Worm (Caenorhabditis elegans): ENCODE measurements around the gene try-10.
A peak's percentile ranks its signal among the peaks of the same experiment; 100 is the strongest.

The try-10 gene

DNA sequence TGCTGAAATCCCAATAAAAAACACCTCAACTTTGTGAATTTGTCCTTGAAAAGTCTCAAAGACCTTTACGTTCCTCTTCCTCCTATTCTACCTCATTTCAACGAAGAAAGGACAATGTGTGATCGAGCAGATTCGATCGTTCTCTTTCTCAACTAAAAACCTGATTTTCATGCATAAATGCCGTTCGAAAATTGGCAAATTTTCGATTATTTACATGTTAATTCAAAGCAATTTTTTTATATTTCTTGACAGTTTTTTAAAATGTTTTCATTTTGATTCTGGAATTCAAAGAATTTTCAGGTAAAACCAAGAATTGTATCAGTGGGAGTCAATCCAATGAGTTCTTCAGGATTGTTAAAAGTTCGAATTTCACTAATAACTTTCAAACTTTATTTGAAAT, 44.5 kb downstream of the try-10 start, which contains the start of gene lin-46:
Gene lin-46 (plus strand): TSS at position 301 of the 400 bp plus-strand sequence.
- TF ChIP-seq elt-2 (tag; optimal IDR thresholded peaks at IDR 0.05) (no peak), nhr-25 (tag; optimal IDR thresholded peaks at IDR 0.05) (peak; percentile 67)

DNA sequence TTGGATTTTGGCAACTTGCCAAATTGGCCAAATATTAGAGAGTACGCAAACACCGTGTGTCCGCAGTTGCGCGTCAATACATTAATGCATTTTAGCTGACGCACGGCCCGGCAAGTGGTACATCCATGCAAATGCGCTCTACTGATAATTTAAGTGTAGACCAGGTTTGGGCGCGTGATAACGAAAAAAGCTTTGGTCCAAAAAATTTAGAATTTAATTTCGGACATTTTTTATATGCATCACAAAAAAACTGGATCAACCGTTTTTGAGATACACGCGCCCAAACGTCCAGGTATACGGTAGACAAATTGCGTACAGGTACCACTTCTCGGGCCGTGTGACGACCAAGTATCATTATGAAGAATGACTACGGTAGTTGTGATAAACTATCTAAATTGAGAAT, 45.1 kb downstream of the try-10 start, which contains the start of gene R186.8:
Gene R186.8 (minus strand): TSS at position 58 of the 403 bp plus-strand sequence.
- TF ChIP-seq hmg-11 (tag; optimal IDR thresholded peaks at IDR 0.05) (peak; percentile 68), nfya-1 (tag; optimal IDR thresholded peaks at IDR 0.05; ENCODE audit: insufficient read depth) (peak; percentile 66), nhr-43 (tag; optimal IDR thresholded peaks at IDR 0.05; ENCODE audit: poor library complexity, severe bottlenecking) (peak; percentile 19), pha-4 (tag; optimal IDR thresholded peaks at IDR 0.05) (peak; percentile 40), nhr-25 (tag; optimal IDR thresholded peaks at IDR 0.05) (peak; percentile 23), snpc-4 (tag; optimal IDR thresholded peaks at IDR 0.05) (peak; percentile 24), pqm-1 (tag; optimal IDR thresholded peaks at IDR 0.05) (peak; percentile 2), lsy-12 (tag; optimal IDR thresholded peaks at IDR 0.05) (peak; percentile 58), tbx-2 (tag; optimal IDR thresholded peaks at IDR 0.05) (peak; percentile 5), lin-15B (tag; optimal IDR thresholded peaks at IDR 0.05) (peak; percentile 75), elt-2 (tag; optimal IDR thresholded peaks at IDR 0.05) (peak; percentile 65)

DNA sequence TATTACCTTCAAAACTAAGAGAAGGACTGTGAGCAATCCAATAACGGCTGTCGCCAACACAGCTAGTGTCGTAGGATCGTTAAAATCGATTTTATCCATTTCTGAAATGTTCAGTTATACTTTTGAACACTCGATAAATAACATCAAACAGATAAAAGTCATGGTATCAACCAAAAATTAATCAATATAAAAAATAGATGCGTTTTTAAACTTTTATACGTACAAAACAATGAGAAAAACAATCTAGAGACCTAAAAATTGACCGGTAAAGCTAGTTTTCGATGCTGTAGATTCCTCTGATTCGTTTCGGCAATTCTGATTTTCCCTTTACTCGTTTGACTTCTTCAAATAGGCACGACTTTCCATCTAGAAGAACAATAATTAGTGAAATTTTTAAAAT, 45.9 kb downstream of the try-10 start, which contains the start of gene R186.3:
Gene R186.3 (minus strand): TSS at position 101 of the 400 bp plus-strand sequence.
- no peak for TF ChIP-seq egl-27 (tag; optimal IDR thresholded peaks at IDR 0.05)
- no peak for TF ChIP-seq elt-3 (tag; optimal IDR thresholded peaks at IDR 0.05)
- TF ChIP-seq lin-39 (tag; optimal IDR thresholded peaks at IDR 0.05): no peak
- no peak for TF ChIP-seq ZK546.5 (tag; optimal IDR thresholded peaks at IDR 0.05)
- no peak for TF ChIP-seq ceh-28 (tag; optimal IDR thresholded peaks at IDR 0.05)
- no peak for TF ChIP-seq tbx-2 (tag; optimal IDR thresholded peaks at IDR 0.05)
- TF ChIP-seq fkh-10 (GFP tag; optimal IDR thresholded peaks at IDR 0.05): no peak
- no peak for TF ChIP-seq nhr-43 (tag; optimal IDR thresholded peaks at IDR 0.05; ENCODE audit: poor library complexity, severe bottlenecking)
- TF ChIP-seq elt-2 (tag; optimal IDR thresholded peaks at IDR 0.05): no peak
- TF ChIP-seq daf-12 (tag; optimal IDR thresholded peaks at IDR 0.05): no peak
- no peak for TF ChIP-seq skn-1 (tag; optimal IDR thresholded peaks at IDR 0.05)
- no peak for TF ChIP-seq ama-1 (optimal IDR thresholded peaks at IDR 0.05)
- TF ChIP-seq egl-5 (tag; optimal IDR thresholded peaks at IDR 0.05): no peak
- TF ChIP-seq ceh-82 (tag; optimal IDR thresholded peaks at IDR 0.05): no peak
- TF ChIP-seq pqm-1 (tag; optimal IDR thresholded peaks at IDR 0.05): no peak
- no peak for TF ChIP-seq lsy-12 (tag; optimal IDR thresholded peaks at IDR 0.05)

DNA sequence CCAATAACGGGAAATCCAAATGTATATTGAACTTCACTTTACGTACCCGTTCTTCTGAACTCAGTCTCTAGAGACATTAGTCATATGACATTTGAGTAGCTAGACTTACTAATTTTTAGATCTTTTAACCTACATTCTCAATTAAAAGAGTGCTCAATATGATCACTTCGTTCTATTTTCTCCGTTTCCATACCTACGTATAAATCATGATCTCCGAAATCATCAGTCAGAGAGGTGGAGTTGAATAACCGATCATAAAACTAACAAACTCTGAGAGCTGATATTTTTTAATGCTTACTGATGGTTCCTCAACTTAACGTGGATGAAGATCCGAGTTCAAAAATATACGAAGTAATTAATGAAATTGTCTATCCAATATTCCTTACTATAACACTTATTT, 49.0 kb downstream of the try-10 start, which contains the start of gene srd-35:
Gene srd-35 (plus strand): TSS at position 301 of the 400 bp plus-strand sequence.
- TF ChIP-seq nhr-23 (tag; optimal IDR thresholded peaks at IDR 0.05) (no peak), unc-62 (GFP tag; optimal IDR thresholded peaks at IDR 0.05) (no peak), fos-1 (tag; optimal IDR thresholded peaks at IDR 0.05) (no peak), egl-27 (tag; optimal IDR thresholded peaks at IDR 0.05) (no peak), ceh-28 (tag; optimal IDR thresholded peaks at IDR 0.05) (no peak), nhr-11 (tag; optimal IDR thresholded peaks at IDR 0.05) (no peak), skn-1 (tag; optimal IDR thresholded peaks at IDR 0.05) (no peak), aly-2 (tag; optimal IDR thresholded peaks at IDR 0.05) (no peak), eor-1 (tag; optimal IDR thresholded peaks at IDR 0.05) (no peak), nhr-25 (tag; optimal IDR thresholded peaks at IDR 0.05) (no peak), daf-12 (tag; optimal IDR thresholded peaks at IDR 0.05) (no peak), jun-1 (tag; optimal IDR thresholded peaks at IDR 0.05) (no peak), nhr-67 (tag; optimal IDR thresholded peaks at IDR 0.05) (no peak)

DNA sequence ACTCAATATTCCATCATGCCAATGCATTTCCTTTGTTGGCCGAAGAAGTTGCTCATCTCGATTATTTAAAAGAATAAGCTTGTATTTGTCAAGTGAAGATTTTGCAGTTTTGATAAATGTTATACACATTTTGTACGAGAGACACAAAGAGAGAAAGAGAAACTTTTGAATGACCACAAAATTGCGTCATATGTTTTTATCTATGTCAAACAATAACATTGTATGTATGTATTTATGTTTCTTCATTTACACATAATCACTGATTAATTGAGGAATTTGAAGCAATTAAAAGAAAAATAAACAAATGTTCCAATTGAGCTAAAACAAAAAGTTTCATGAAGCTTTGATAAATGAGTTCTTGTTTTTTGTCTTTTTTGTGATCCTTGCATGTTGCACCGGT, 49.9 kb downstream of the try-10 start, which contains the start of gene hrg-9:
Gene hrg-9 (minus strand): TSS at position 152 of the 400 bp plus-strand sequence.
- TF ChIP-seq nfya-1 (tag; optimal IDR thresholded peaks at IDR 0.05; ENCODE audit: insufficient read depth) (no peak), nhr-11 (tag; optimal IDR thresholded peaks at IDR 0.05) (no peak), ama-1 (optimal IDR thresholded peaks at IDR 0.05) (no peak), ztf-4 (tag; optimal IDR thresholded peaks at IDR 0.05) (no peak), elt-2 (tag; optimal IDR thresholded peaks at IDR 0.05) (peak; percentile 37), pha-4 (tag; optimal IDR thresholded peaks at IDR 0.05) (peak; percentile 55)
